1 fruit fly cellular context compared by ENCODE assay signal in genomic region chr2L:8088025-8088789, dm6.
TF ChIP-seq lines count a peak whose summit lies in the region.

No protein-coding gene starts in this region.

TF ChIP-seq in whole organism, embryonic, 481 proteins besides CTCF, POLR2A, EP300 and RAD21 (continued from another document and continues in another):
- TF ChIP-seq twi (tag; optimal IDR thresholded peaks at IDR 0.05; lab: Kevin White, UChicago), result no peak
- no peak for TF ChIP-seq tna (GFP tag; IDR thresholded peaks at IDR 0.05; lab: Robert Waterston, UW; ENCODE audit: partially characterized antibody)
- peak; percentile 84 for TF ChIP-seq exex (tag; optimal IDR thresholded peaks at IDR 0.05; lab: Kevin White, UChicago)
- TF ChIP-seq tio (GFP tag; optimal IDR thresholded peaks at IDR 0.05; lab: Kevin White, UChicago), result no peak
- TF ChIP-seq CG17802 (tag; optimal IDR thresholded peaks at IDR 0.05; lab: Kevin White, UChicago), result no peak
- no peak for TF ChIP-seq onecut (GFP tag; IDR thresholded peaks at IDR 0.05; lab: Robert Waterston, UW)
- no peak for TF ChIP-seq CG8290 (GFP tag; optimal IDR thresholded peaks at IDR 0.05; lab: Kevin White, UChicago)
- TF ChIP-seq CG8290 (tag; optimal IDR thresholded peaks at IDR 0.05; lab: Kevin White, UChicago), result peak in 1 of 2 experiments; percentile 52
- 0 out of 2 replicates have a peak, but pooled peaks have one; percentile 30 for TF ChIP-seq sens-2 (GFP tag; IDR thresholded peaks at IDR 0.05; lab: Robert Waterston, UW)
- TF ChIP-seq Hr39 (optimal IDR thresholded peaks at IDR 0.05; lab: Kevin White, UChicago), result no peak
- no peak for TF ChIP-seq esg (GFP tag; conservative IDR thresholded peaks at IDR 0.05; lab: Robert Waterston, UW)
- TF ChIP-seq CG10959 (GFP tag; IDR thresholded peaks at IDR 0.05; lab: Robert Waterston, UW), result no peak
- no peak for TF ChIP-seq Mrtf (GFP tag; IDR thresholded peaks at IDR 0.05; lab: Robert Waterston, UW)
- 0 out of 3 replicates have a peak, but pooled peaks have one; percentile 26 for TF ChIP-seq CG16813 (GFP tag; IDR thresholded peaks at IDR 0.05; lab: Robert Waterston, UW; ENCODE audit: partially characterized antibody)
- TF ChIP-seq nom (GFP tag; optimal IDR thresholded peaks at IDR 0.05; lab: Kevin White, UChicago), result no peak
- no peak for TF ChIP-seq dm (GFP tag; optimal IDR thresholded peaks at IDR 0.05; lab: Kevin White, UChicago)
- no peak for TF ChIP-seq CG3726 (GFP tag; IDR thresholded peaks at IDR 0.05; lab: Robert Waterston, UW)
- no peak for TF ChIP-seq eyg (GFP tag; optimal IDR thresholded peaks at IDR 0.05; lab: Kevin White, UChicago)
- TF ChIP-seq CG1603 (tag; optimal IDR thresholded peaks at IDR 0.05; lab: Kevin White, UChicago), result peak; percentile 29
- TF ChIP-seq CG6272 (GFP tag; IDR thresholded peaks at IDR 0.05; lab: Robert Waterston, UW), result no peak
- no peak for TF ChIP-seq Neu2 (GFP tag; optimal IDR thresholded peaks at IDR 0.05; lab: Kevin White, UChicago; ENCODE audit: borderline replicate concordance)
- no peak for TF ChIP-seq tup (GFP tag; optimal IDR thresholded peaks at IDR 0.05; lab: Kevin White, UChicago)
- no peak for TF ChIP-seq ind (GFP tag; optimal IDR thresholded peaks at IDR 0.05; lab: Kevin White, UChicago)
- TF ChIP-seq scrt (GFP tag; optimal IDR thresholded peaks at IDR 0.05; lab: Kevin White, UChicago), result no peak
- TF ChIP-seq bigmax (GFP tag; optimal IDR thresholded peaks at IDR 0.05; lab: Kevin White, UChicago), result no peak
- no peak for TF ChIP-seq CG8089 (GFP tag; optimal IDR thresholded peaks at IDR 0.05; lab: Kevin White, UChicago)
- no peak for TF ChIP-seq eve (GFP tag; optimal IDR thresholded peaks at IDR 0.05; lab: Kevin White, UChicago)
- no peak for TF ChIP-seq CG18262 (tag; optimal IDR thresholded peaks at IDR 0.05; lab: Kevin White, UChicago)
- no peak for TF ChIP-seq CG10147 (GFP tag; optimal IDR thresholded peaks at IDR 0.05; lab: Kevin White, UChicago)
- peak; percentile 68; the same call in 1 of the 2 replicates for TF ChIP-seq chm (GFP tag; IDR thresholded peaks at IDR 0.05; lab: Robert Waterston, UW)
- no peak for TF ChIP-seq CG30403 (GFP tag; optimal IDR thresholded peaks at IDR 0.05; lab: Kevin White, UChicago)
- no peak for TF ChIP-seq Sin3A (optimal IDR thresholded peaks at IDR 0.05; lab: Kevin White, UChicago)
- no peak for TF ChIP-seq corto (GFP tag; optimal IDR thresholded peaks at IDR 0.05; lab: Kevin White, UChicago)
- no peak for TF ChIP-seq HLH4C (GFP tag; IDR thresholded peaks at IDR 0.05; lab: Robert Waterston, UW; ENCODE audit: partially characterized antibody)
- TF ChIP-seq Hey (tag; optimal IDR thresholded peaks at IDR 0.05; lab: Kevin White, UChicago), result no peak
- no peak for TF ChIP-seq Spps (tag; optimal IDR thresholded peaks at IDR 0.05; lab: Kevin White, UChicago)
- peak; percentile 6 for TF ChIP-seq zfh2 (GFP tag; optimal IDR thresholded peaks at IDR 0.05; lab: Kevin White, UChicago)
- TF ChIP-seq emc (GFP tag; optimal IDR thresholded peaks at IDR 0.05; lab: Kevin White, UChicago), result no peak
- TF ChIP-seq ttk (GFP tag; IDR thresholded peaks at IDR 0.05; lab: Robert Waterston, UW), result no peak
- no peak for TF ChIP-seq Ada2b (GFP tag; IDR thresholded peaks at IDR 0.05; lab: Robert Waterston, UW)
- TF ChIP-seq CG34376 (GFP tag; optimal IDR thresholded peaks at IDR 0.05; lab: Kevin White, UChicago), result peak; percentile 61
- no peak for TF ChIP-seq NFAT (GFP tag; IDR thresholded peaks at IDR 0.05; lab: Robert Waterston, UW)
- TF ChIP-seq so (GFP tag; IDR thresholded peaks at IDR 0.05; lab: Robert Waterston, UW), result no peak
- TF ChIP-seq CG6683 (GFP tag; optimal IDR thresholded peaks at IDR 0.05; lab: Kevin White, UChicago), result no peak
- no peak for TF ChIP-seq HLHmδ (GFP tag; optimal IDR thresholded peaks at IDR 0.05; lab: Kevin White, UChicago)
- no peak for TF ChIP-seq CG10267 (tag; optimal IDR thresholded peaks at IDR 0.05; lab: Kevin White, UChicago)
- peak; percentile 26 for TF ChIP-seq CG3281 (GFP tag; optimal IDR thresholded peaks at IDR 0.05; lab: Kevin White, UChicago)
- no peak for TF ChIP-seq fru (optimal IDR thresholded peaks at IDR 0.05; lab: Kevin White, UChicago)
- TF ChIP-seq CG11085 (GFP tag; IDR thresholded peaks at IDR 0.05; lab: Robert Waterston, UW), result no peak
- peak; percentile 39 for TF ChIP-seq Hmr (GFP tag; optimal IDR thresholded peaks at IDR 0.05; lab: Kevin White, UChicago)
- peak; percentile 45; the same call in 1 of the 2 replicates for TF ChIP-seq Scr (GFP tag; IDR thresholded peaks at IDR 0.05; lab: Robert Waterston, UW; ENCODE audit: partially characterized antibody)
- no peak for TF ChIP-seq CG9437 (GFP tag; optimal IDR thresholded peaks at IDR 0.05; lab: Kevin White, UChicago)
- no peak for TF ChIP-seq org-1 (GFP tag; optimal IDR thresholded peaks at IDR 0.05; lab: Kevin White, UChicago)
- TF ChIP-seq kay (GFP tag; optimal IDR thresholded peaks at IDR 0.05; lab: Kevin White, UChicago), result no peak
- peak; percentile 86 for TF ChIP-seq Med (GFP tag; lab: Kevin White, UChicago)
- TF ChIP-seq chinmo (GFP tag; IDR thresholded peaks at IDR 0.05; lab: Robert Waterston, UW; ENCODE audit: partially characterized antibody), result 0 out of 4 replicates have a peak, but pooled peaks have one; percentile 64
- no peak for TF ChIP-seq danr (GFP tag; IDR thresholded peaks at IDR 0.05; lab: Robert Waterston, UW)
- peak; percentile 97 for TF ChIP-seq CG12769 (tag; optimal IDR thresholded peaks at IDR 0.05; lab: Kevin White, UChicago)
- no peak for TF ChIP-seq maf-S (GFP tag; optimal IDR thresholded peaks at IDR 0.05; lab: Kevin White, UChicago)
- TF ChIP-seq Hmx (GFP tag; optimal IDR thresholded peaks at IDR 0.05; lab: Kevin White, UChicago), result no peak
- no peak for TF ChIP-seq CG2875 (GFP tag; optimal IDR thresholded peaks at IDR 0.05; lab: Kevin White, UChicago)
- TF ChIP-seq p53 (GFP tag; optimal IDR thresholded peaks at IDR 0.05; lab: Kevin White, UChicago), result no peak
- TF ChIP-seq CG1529 (GFP tag; optimal IDR thresholded peaks at IDR 0.05; lab: Kevin White, UChicago), result no peak
- TF ChIP-seq CG3847 (GFP tag; IDR thresholded peaks at IDR 0.05; lab: Robert Waterston, UW), result no peak
- no peak for TF ChIP-seq Poxn (GFP tag; IDR thresholded peaks at IDR 0.05; lab: Robert Waterston, UW)
- TF ChIP-seq gsb (GFP tag; IDR thresholded peaks at IDR 0.05; lab: Robert Waterston, UW), result no peak
- TF ChIP-seq Doc2 (GFP tag; IDR thresholded peaks at IDR 0.05; lab: Robert Waterston, UW), result no peak
- no peak for TF ChIP-seq sqz (GFP tag; optimal IDR thresholded peaks at IDR 0.05; lab: Kevin White, UChicago)
- TF ChIP-seq dan (GFP tag; IDR thresholded peaks at IDR 0.05; lab: Robert Waterston, UW), result no peak
- no peak for TF ChIP-seq pzg (GFP tag; optimal IDR thresholded peaks at IDR 0.05; lab: Kevin White, UChicago)
- TF ChIP-seq her (GFP tag; optimal IDR thresholded peaks at IDR 0.05; lab: Kevin White, UChicago), result no peak
- TF ChIP-seq lab (GFP tag; optimal IDR thresholded peaks at IDR 0.05; lab: Kevin White, UChicago), result peak; percentile 51
- TF ChIP-seq NC2β (GFP tag; optimal IDR thresholded peaks at IDR 0.05; lab: Kevin White, UChicago), result no peak
- no peak for TF ChIP-seq CkIIα-i1 (GFP tag; IDR thresholded peaks at IDR 0.05; lab: Robert Waterston, UW)
- no peak for TF ChIP-seq fu2 (GFP tag; optimal IDR thresholded peaks at IDR 0.05; lab: Kevin White, UChicago)
- TF ChIP-seq CG17328 (GFP tag; IDR thresholded peaks at IDR 0.05; lab: Robert Waterston, UW), result no peak
- TF ChIP-seq vnd (GFP tag; IDR thresholded peaks at IDR 0.05; lab: Robert Waterston, UW; ENCODE audit: partially characterized antibody), result 0 out of 3 replicates have a peak, but pooled peaks have one; percentile 25
- TF ChIP-seq crol (GFP tag; IDR thresholded peaks at IDR 0.05; lab: Robert Waterston, UW), result no peak
- TF ChIP-seq CG6254 (GFP tag; optimal IDR thresholded peaks at IDR 0.05; lab: Kevin White, UChicago), result no peak
- TF ChIP-seq otp (GFP tag; IDR thresholded peaks at IDR 0.05; lab: Robert Waterston, UW), result no peak
- no peak for TF ChIP-seq wdn (GFP tag; IDR thresholded peaks at IDR 0.05; lab: Robert Waterston, UW)
- TF ChIP-seq al (GFP tag; IDR thresholded peaks at IDR 0.05; lab: Robert Waterston, UW), result no peak
- no peak for TF ChIP-seq CG12071 (GFP tag; optimal IDR thresholded peaks at IDR 0.05; lab: Kevin White, UChicago)
- no peak for TF ChIP-seq CG3838 (GFP tag; optimal IDR thresholded peaks at IDR 0.05; lab: Kevin White, UChicago)
- TF ChIP-seq jumu (GFP tag; optimal IDR thresholded peaks at IDR 0.05; lab: Kevin White, UChicago), result no peak
- TF ChIP-seq Myb (GFP tag; optimal IDR thresholded peaks at IDR 0.05; lab: Kevin White, UChicago), result no peak
- no peak for TF ChIP-seq slbo (GFP tag; IDR thresholded peaks at IDR 0.05; lab: Robert Waterston, UW)
- peak; percentile 49 for TF ChIP-seq CG2120 (GFP tag; optimal IDR thresholded peaks at IDR 0.05; lab: Kevin White, UChicago)
- no peak for TF ChIP-seq CG10431 (GFP tag; optimal IDR thresholded peaks at IDR 0.05; lab: Kevin White, UChicago)
- no peak for TF ChIP-seq chn (GFP tag; optimal IDR thresholded peaks at IDR 0.05; lab: Kevin White, UChicago)
- no peak for TF ChIP-seq toy (GFP tag; IDR thresholded peaks at IDR 0.05; lab: Robert Waterston, UW)
- no peak for TF ChIP-seq gsb-n (tag; optimal IDR thresholded peaks at IDR 0.05; lab: Kevin White, UChicago)
- no peak for TF ChIP-seq CG9215 (GFP tag; IDR thresholded peaks at IDR 0.05; lab: Robert Waterston, UW)
- no peak for TF ChIP-seq CG10565 (GFP tag; optimal IDR thresholded peaks at IDR 0.05; lab: Kevin White, UChicago)
- no peak for TF ChIP-seq Hsf (GFP tag; optimal IDR thresholded peaks at IDR 0.05; lab: Kevin White, UChicago)
- TF ChIP-seq CG12155 (GFP tag; optimal IDR thresholded peaks at IDR 0.05; lab: Kevin White, UChicago), result no peak
- TF ChIP-seq Aef1 (GFP tag; IDR thresholded peaks at IDR 0.05; lab: Robert Waterston, UW), result no peak
- TF ChIP-seq tll (GFP tag; optimal IDR thresholded peaks at IDR 0.05; lab: Kevin White, UChicago), result peak in 1 of 2 experiments; percentile 21
- TF ChIP-seq CG7372 (GFP tag; IDR thresholded peaks at IDR 0.05; lab: Robert Waterston, UW), result no peak
- no peak for TF ChIP-seq CG15073 (GFP tag; optimal IDR thresholded peaks at IDR 0.05; lab: Kevin White, UChicago)
- no peak for TF ChIP-seq Dip2 (GFP tag; IDR thresholded peaks at IDR 0.05; lab: Robert Waterston, UW)
- no peak for TF ChIP-seq hth (optimal IDR thresholded peaks at IDR 0.05; lab: Kevin White, UChicago)
- no peak for TF ChIP-seq CG42726 (GFP tag; IDR thresholded peaks at IDR 0.05; lab: Robert Waterston, UW; ENCODE audit: partially characterized antibody)
- TF ChIP-seq Asciz (GFP tag; optimal IDR thresholded peaks at IDR 0.05; lab: Kevin White, UChicago), result no peak
- no peak for TF ChIP-seq CG7271 (tag; optimal IDR thresholded peaks at IDR 0.05; lab: Kevin White, UChicago)
- TF ChIP-seq hbn (GFP tag; IDR thresholded peaks at IDR 0.05; lab: Robert Waterston, UW; ENCODE audit: partially characterized antibody), result no peak
- no peak for TF ChIP-seq sisA (GFP tag; IDR thresholded peaks at IDR 0.05; lab: Robert Waterston, UW)
- no peak for TF ChIP-seq luna (GFP tag; optimal IDR thresholded peaks at IDR 0.05; lab: Kevin White, UChicago)
- TF ChIP-seq Drgx (GFP tag; IDR thresholded peaks at IDR 0.05; lab: Robert Waterston, UW), result 0 out of 2 replicates have a peak, but pooled peaks have one; percentile 11
- no peak for TF ChIP-seq CG10462 (GFP tag; optimal IDR thresholded peaks at IDR 0.05; lab: Kevin White, UChicago)
- TF ChIP-seq MTF-1 (GFP tag; optimal IDR thresholded peaks at IDR 0.05; lab: Kevin White, UChicago; ENCODE audit: borderline replicate concordance), result no peak
- TF ChIP-seq CG2199 (GFP tag; IDR thresholded peaks at IDR 0.05; lab: Robert Waterston, UW), result no peak
- no peak for TF ChIP-seq tgo (GFP tag; IDR thresholded peaks at IDR 0.05; lab: Robert Waterston, UW)
- TF ChIP-seq Hr78 (GFP tag; optimal IDR thresholded peaks at IDR 0.05; lab: Kevin White, UChicago), result no peak
- no peak for TF ChIP-seq Optix (GFP tag; IDR thresholded peaks at IDR 0.05; lab: Robert Waterston, UW)
- peak; percentile 45 for TF ChIP-seq CG13287 (GFP tag; IDR thresholded peaks at IDR 0.05; lab: Robert Waterston, UW; ENCODE audit: partially characterized antibody)
- peak; percentile 83 for TF ChIP-seq CG15479 (GFP tag; optimal IDR thresholded peaks at IDR 0.05; lab: Kevin White, UChicago)
- no peak for TF ChIP-seq CG14667 (GFP tag; IDR thresholded peaks at IDR 0.05; lab: Robert Waterston, UW)
- TF ChIP-seq B-H1 (GFP tag; IDR thresholded peaks at IDR 0.05; lab: Robert Waterston, UW), result no peak
- TF ChIP-seq CG10979 (tag; optimal IDR thresholded peaks at IDR 0.05; lab: Kevin White, UChicago), result no peak
- no peak for TF ChIP-seq CG4404 (GFP tag; IDR thresholded peaks at IDR 0.05; lab: Robert Waterston, UW)
- no peak for TF ChIP-seq CG4730 (GFP tag; IDR thresholded peaks at IDR 0.05; lab: Robert Waterston, UW)
- TF ChIP-seq croc (GFP tag; conservative IDR thresholded peaks at IDR 0.05; lab: Robert Waterston, UW), result no peak
- TF ChIP-seq vvl (GFP tag; IDR thresholded peaks at IDR 0.05; lab: Robert Waterston, UW), result peak; percentile 9; the same call in 1 of the 2 replicates
- no peak for TF ChIP-seq ewg (GFP tag; optimal IDR thresholded peaks at IDR 0.05; lab: Kevin White, UChicago)
- TF ChIP-seq Taf1 (GFP tag; IDR thresholded peaks at IDR 0.05; lab: Robert Waterston, UW), result no peak
- TF ChIP-seq zen2 (GFP tag; IDR thresholded peaks at IDR 0.05; lab: Robert Waterston, UW; ENCODE audit: partially characterized antibody), result no peak
- no peak for TF ChIP-seq CG6175 (GFP tag; IDR thresholded peaks at IDR 0.05; lab: Robert Waterston, UW)
- TF ChIP-seq run (tag; optimal IDR thresholded peaks at IDR 0.05; lab: Kevin White, UChicago), result no peak
- TF ChIP-seq CG18011 (GFP tag; optimal IDR thresholded peaks at IDR 0.05; lab: Kevin White, UChicago), result no peak
- no peak for TF ChIP-seq CG15269 (tag; optimal IDR thresholded peaks at IDR 0.05; lab: Kevin White, UChicago)
- no peak for TF ChIP-seq Hr3 (GFP tag; optimal IDR thresholded peaks at IDR 0.05; lab: Kevin White, UChicago)
- TF ChIP-seq PHDP (tag; optimal IDR thresholded peaks at IDR 0.05; lab: Kevin White, UChicago), result peak; percentile 31
- TF ChIP-seq Rx (GFP tag; IDR thresholded peaks at IDR 0.05; lab: Robert Waterston, UW), result no peak
- TF ChIP-seq ab (GFP tag; optimal IDR thresholded peaks at IDR 0.05; lab: Kevin White, UChicago), result no peak
- no peak for TF ChIP-seq hb (GFP tag; IDR thresholded peaks at IDR 0.05; lab: Robert Waterston, UW; ENCODE audit: partially characterized antibody)
- no peak for TF ChIP-seq Elba2 (GFP tag; optimal IDR thresholded peaks at IDR 0.05; lab: Kevin White, UChicago)
- no peak for TF ChIP-seq CG8478 (optimal IDR thresholded peaks at IDR 0.05; lab: Kevin White, UChicago)
